Worm (Caenorhabditis elegans) whole organism, L3 larva: ENCODE measurements around the gene T07A9.14.

Experiments
- ZK546.5 ChIP-seq: sonication (generic microtip); optimal IDR thresholded peaks from 2 replicates; lab custom pipeline; 2017; ENCODE audit warnings: missing biosample characterization, missing genetic modification characterization
- ama-1 ChIP-seq: fragments of 150-350 bp; optimal IDR thresholded peaks from 2 replicates; lab custom pipeline; 2018
- egl-5 ChIP-seq: fragments of 150-350 bp; optimal IDR thresholded peaks from 2 replicates; lab custom pipeline; 2017; ENCODE audit warnings: missing biosample characterization, missing genetic modification reagents, missing genetic modification characterization, inconsistent platforms
- fkh-10 ChIP-seq: sonication (generic microtip); optimal IDR thresholded peaks from 2 replicates; lab custom pipeline; 2017; ENCODE audit warnings: missing biosample characterization, missing genetic modification reagents, missing genetic modification characterization
- mdl-1 ChIP-seq: fragments of 150-350 bp; optimal IDR thresholded peaks from 2 replicates; lab custom pipeline; 2014; ENCODE audit warnings: missing biosample characterization, missing genetic modification characterization
- nhr-12 ChIP-seq: fragments of 150-350 bp; optimal IDR thresholded peaks from 2 replicates; lab custom pipeline; 2014; ENCODE audit warnings: missing biosample characterization, missing genetic modification characterization
- nhr-25 ChIP-seq: sonication (generic microtip); optimal IDR thresholded peaks from 2 replicates; lab custom pipeline; 2017; ENCODE audit warnings: missing biosample characterization, missing genetic modification characterization

DNA sequence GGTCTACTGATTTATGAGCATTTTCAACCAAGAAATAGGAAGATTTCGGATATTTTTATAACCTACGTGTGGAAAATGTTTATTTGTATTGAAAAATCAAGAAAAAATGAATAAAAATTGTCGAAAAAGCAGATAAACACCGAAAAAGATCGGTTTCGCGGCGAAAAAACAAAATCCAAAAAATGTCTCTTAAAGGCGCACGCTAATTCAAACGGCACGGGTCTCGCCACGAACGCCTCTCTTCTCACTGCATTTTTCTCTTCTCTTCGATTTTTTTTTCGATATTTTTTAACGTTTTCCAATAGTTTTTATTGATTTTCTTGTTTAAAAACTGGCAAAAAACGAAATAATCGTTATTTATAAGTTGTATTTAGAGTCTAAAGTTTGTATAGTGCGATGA lies 39.0 kb downstream of the T07A9.14 start:
- TF ChIP-seq ZK546.5 (tag; lab: Kevin White, UChicago) (no peak), ama-1 (no peak), fkh-10 (GFP tag; lab: Kevin White, UChicago) (no peak), nhr-12 (tag; lab: Kevin White, UChicago) (no peak), mdl-1 (no peak), egl-5 (no peak), nhr-25 (no peak)
